Worm (Caenorhabditis elegans) whole organism, L1 larva: ENCODE results near the gene fbxb-17.

Experiments
- C04F5.9 ChIP-seq: sonication (generic microtip); optimal IDR thresholded peaks from 2 replicates; lab custom pipeline; 2016; ENCODE audit warnings: missing genetic modification characterization, missing compliant biosample characterization
- C34B4.2 ChIP-seq: sonication (generic microtip); optimal IDR thresholded peaks from 2 replicates; lab custom pipeline; 2017; ENCODE audit warnings: mild to moderate bottlenecking, missing genetic modification characterization, missing compliant biosample characterization
- F16B12.6 ChIP-seq: fragments of 150-350 bp; optimal IDR thresholded peaks from 2 replicates; lab custom pipeline; 2014; ENCODE audit warnings: missing biosample characterization, missing genetic modification characterization
- aha-1 ChIP-seq: fragments of 150-350 bp; optimal IDR thresholded peaks from 2 replicates; lab custom pipeline; 2014; ENCODE audit warnings: missing biosample characterization, missing genetic modification characterization
- alr-1 ChIP-seq: fragments of 200-800 bp; sonication (Bioruptor generic); optimal IDR thresholded peaks from 2 replicates; lab custom pipeline; 2018; ENCODE audit warnings: borderline replicate concordance, mild to moderate bottlenecking, missing genetic modification characterization, missing compliant biosample characterization
- blmp-1 ChIP-seq: fragments of 150-350 bp; optimal IDR thresholded peaks from 2 replicates; lab custom pipeline; 2014; ENCODE audit warnings: missing biosample characterization, missing genetic modification characterization
- dsc-1 ChIP-seq: sonication (generic microtip); optimal IDR thresholded peaks from 2 replicates; lab custom pipeline; 2016; ENCODE audit warnings: mild to moderate bottlenecking, missing genetic modification characterization, missing compliant biosample characterization
- efl-3 ChIP-seq: fragments of 200-800 bp; sonication (Bioruptor generic); optimal IDR thresholded peaks from 2 replicates; lab custom pipeline; 2018; ENCODE audit warnings: mild to moderate bottlenecking, missing genetic modification characterization, missing compliant biosample characterization
- egl-27 ChIP-seq, 2 experiments: fragments of 150-350 bp in 1 of 2; sonication (generic microtip); optimal IDR thresholded peaks; 3 replicates each; lab custom pipeline; 2017 to 2018; ENCODE audit warnings: missing biosample characterization in 2 of 2, missing genetic modification characterization in 2 of 2, missing genetic modification reagents in 2 of 2
- elt-3 ChIP-seq, 6 experiments: fragments of 150-350 bp in 1 of 6; sonication (generic microtip); optimal IDR thresholded peaks; 2 replicates each; lab custom pipeline; 2017 to 2018; ENCODE audit warnings: missing biosample characterization in 6 of 6, missing genetic modification characterization in 6 of 6, inconsistent platforms in 1 of 6
- ets-5 ChIP-seq: fragments of 200-800 bp; sonication (Bioruptor generic); IDR thresholded peaks from 2 replicates; pipeline ENCODE4 v1.3.6; 2022; ENCODE audit warnings: missing genetic modification characterization, missing compliant biosample characterization
- fkh-8 ChIP-seq: sonication (generic microtip); optimal IDR thresholded peaks from 2 replicates; lab custom pipeline; 2016; ENCODE audit warnings: mild to moderate bottlenecking, missing genetic modification characterization, missing compliant biosample characterization
- hlh-4 ChIP-seq: sonication (generic microtip); optimal IDR thresholded peaks from 2 replicates; lab custom pipeline; 2016; ENCODE audit warnings: mild to moderate bottlenecking, missing genetic modification characterization, missing compliant biosample characterization
- isw-1 ChIP-seq: fragments of 200-800 bp; sonication (Bioruptor generic); IDR thresholded peaks from 2 replicates; pipeline ENCODE4 v1.3.6; 2022; ENCODE audit warnings: missing genetic modification characterization, missing compliant biosample characterization
- lin-13 ChIP-seq: fragments of 150-350 bp; optimal IDR thresholded peaks from 2 replicates; lab custom pipeline; 2014; ENCODE audit warnings: missing biosample characterization, missing genetic modification reagents, missing genetic modification characterization
- lin-14 ChIP-seq: fragments of 200-800 bp; sonication (Bioruptor generic); optimal IDR thresholded peaks from 2 replicates; lab custom pipeline; 2018; ENCODE audit warnings: mild to moderate bottlenecking, missing genetic modification characterization, moderate library complexity, missing compliant biosample characterization
- lin-15B ChIP-seq: fragments of 150-350 bp; sonication (generic microtip); optimal IDR thresholded peaks from 3 replicates; lab custom pipeline; 2014; ENCODE audit warnings: missing biosample characterization, missing genetic modification characterization
- mep-1 ChIP-seq: fragments of 150-350 bp; optimal IDR thresholded peaks from 2 replicates; lab custom pipeline; 2014; ENCODE audit warnings: missing biosample characterization, missing genetic modification characterization
- nhr-11 ChIP-seq: fragments of 150-350 bp; optimal IDR thresholded peaks from 2 replicates; lab custom pipeline; 2014; ENCODE audit warnings: missing biosample characterization, missing genetic modification characterization
- nhr-237 ChIP-seq: fragments of 150-350 bp; optimal IDR thresholded peaks from 2 replicates; lab custom pipeline; 2014; ENCODE audit warnings: missing biosample characterization, missing genetic modification characterization
- nhr-28 ChIP-seq: fragments of 150-350 bp; optimal IDR thresholded peaks from 2 replicates; lab custom pipeline; 2014; ENCODE audit warnings: missing biosample characterization, missing genetic modification characterization
- pag-3 ChIP-seq: sonication (generic microtip); optimal IDR thresholded peaks from 2 replicates; lab custom pipeline; 2017; ENCODE audit warnings: missing genetic modification characterization, mild to moderate bottlenecking, missing compliant biosample characterization, antibody characterized with exemption, borderline replicate concordance; ENCODE audit not compliant: insufficient read depth
- rnt-1 ChIP-seq: sonication (generic microtip); optimal IDR thresholded peaks from 2 replicates; lab custom pipeline; 2016; ENCODE audit warnings: mild to moderate bottlenecking, missing genetic modification characterization, moderate library complexity, missing compliant biosample characterization
- snpc-4 ChIP-seq: fragments of 150-350 bp; optimal IDR thresholded peaks from 2 replicates; lab custom pipeline; 2014; ENCODE audit warnings: missing biosample characterization, missing genetic modification characterization
- sup-37 ChIP-seq: fragments of 200-800 bp; sonication (Bioruptor generic); optimal IDR thresholded peaks from 2 replicates; lab custom pipeline; 2018; ENCODE audit warnings: mild to moderate bottlenecking, missing genetic modification characterization, missing compliant biosample characterization
- unc-86 ChIP-seq: sonication (generic microtip); optimal IDR thresholded peaks from 2 replicates; lab custom pipeline; 2016; ENCODE audit warnings: missing genetic modification characterization, missing compliant biosample characterization
- ztf-4 ChIP-seq: fragments of 150-350 bp; optimal IDR thresholded peaks from 2 replicates; lab custom pipeline; 2014; ENCODE audit warnings: missing biosample characterization, missing genetic modification characterization

The fbxb-17 gene

DNA sequence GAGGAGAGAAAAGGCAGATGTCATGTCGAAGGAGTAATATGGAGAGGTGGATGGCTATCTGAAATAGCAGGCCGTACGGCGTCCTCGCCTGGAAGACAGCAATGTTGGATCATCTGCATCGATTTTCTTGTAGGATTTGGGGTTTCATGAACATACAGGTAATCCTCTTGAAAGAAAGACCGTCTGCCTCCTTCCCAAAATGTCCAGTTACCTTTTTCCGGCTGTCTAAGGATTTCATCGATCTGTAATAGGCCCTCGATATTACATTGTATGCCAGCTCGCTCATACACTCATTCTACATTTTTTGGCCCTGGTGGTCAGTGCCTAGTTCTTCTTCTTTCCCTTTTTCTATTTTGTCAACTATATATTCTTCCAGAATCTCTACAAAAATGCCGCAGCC, 46.2 kb downstream of the fbxb-17 start, which contains the start of the genes fbxb-5 and btb-8:
Gene fbxb-5 (minus strand): TSS at position 101 of the 400 bp plus-strand sequence.
Gene btb-8 (plus strand): TSS at position 377 of the 400 bp plus-strand sequence.
- TF ChIP-seq snpc-4 = no peak
- no peak for TF ChIP-seq dsc-1 (tag; lab: Kevin White, UChicago)
- TF ChIP-seq pag-3 (tag; lab: Kevin White, UChicago) = no peak
- no peak for TF ChIP-seq hlh-4 (tag; lab: Kevin White, UChicago)
- no peak for TF ChIP-seq C04F5.9 (tag; lab: Kevin White, UChicago)
- TF ChIP-seq rnt-1 (tag; lab: Kevin White, UChicago) = no peak
- TF ChIP-seq, all 84 proteins: peak for 0

DNA sequence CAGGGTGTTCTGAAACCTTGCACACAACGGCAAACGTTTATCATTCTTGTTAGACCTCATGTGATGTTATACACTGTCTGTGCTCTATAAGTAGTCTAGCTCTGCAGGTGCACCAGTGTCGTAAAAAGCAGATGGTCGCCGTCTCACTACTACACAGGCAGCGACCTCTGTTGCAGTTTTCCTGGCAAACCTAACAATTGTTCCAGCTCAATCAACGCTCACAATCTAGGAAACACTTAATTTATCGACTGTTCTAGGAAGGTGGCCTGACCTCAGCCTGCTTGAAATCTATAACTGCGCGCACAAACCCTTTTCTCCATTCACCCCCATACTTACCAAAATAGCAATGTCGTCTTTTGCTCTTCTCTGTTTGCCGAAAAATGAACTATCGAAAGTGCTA, 48.1 kb downstream of the fbxb-17 start, which contains the start of gene fbxb-11:
Gene fbxb-11 (plus strand): TSS at position 301 of the 400 bp plus-strand sequence.
- TF ChIP-seq aha-1 (no peak), lin-15B (tag; lab: Kevin White, UChicago) (no peak), fkh-8 (no peak), blmp-1 (no peak), nhr-11 (no peak), efl-3 (GFP tag; lab: Kevin White, UChicago) (no peak), mep-1 (tag; lab: Kevin White, UChicago) (no peak), C34B4.2 (tag; lab: Kevin White, UChicago) (no peak), nhr-28 (tag; lab: Kevin White, UChicago) (no peak), elt-3 (tag; optimal IDR thresholded peaks at IDR 0.05; lab: Kevin White, UChicago) (no peak)
- TF ChIP-seq, all 84 proteins: peak for 0

DNA sequence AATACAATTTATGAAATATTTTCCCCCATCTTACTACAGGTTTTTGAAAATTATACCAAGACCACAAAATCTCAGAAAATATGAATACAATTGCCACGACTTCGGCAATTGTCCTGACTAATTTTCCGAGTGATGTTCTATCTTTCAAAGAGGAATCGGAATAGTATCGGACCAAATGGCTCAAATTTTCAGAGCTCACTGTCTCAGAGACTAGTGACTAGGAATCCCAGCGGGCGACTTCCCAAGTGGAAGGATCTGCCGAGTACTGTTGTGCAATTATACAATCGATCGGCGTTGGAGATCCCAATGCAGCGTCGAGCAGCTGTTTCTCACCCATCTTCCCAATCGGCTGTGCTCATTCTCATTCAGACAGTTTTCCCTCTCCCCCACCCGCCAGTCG, 49.5 kb downstream of the fbxb-17 start, which contains the start of gene F45C12.17:
Gene F45C12.17 (plus strand): TSS at position 377 of the 400 bp plus-strand sequence.
- TF ChIP-seq alr-1 (tag; lab: Kevin White, UChicago) (no peak), efl-3 (GFP tag; lab: Kevin White, UChicago) (no peak), hlh-4 (tag; lab: Kevin White, UChicago) (no peak), isw-1 (GFP tag; lab: Robert Waterston, UW) (no peak), egl-27 (tag; optimal IDR thresholded peaks at IDR 0.05; lab: Kevin White, UChicago) (no peak), F16B12.6 (tag; lab: Kevin White, UChicago) (no peak), ztf-4 (tag; lab: Kevin White, UChicago) (no peak), unc-86 (tag; lab: Kevin White, UChicago) (no peak), lin-13 (GFP tag; lab: Kevin White, UChicago) (no peak), nhr-237 (tag; lab: Kevin White, UChicago) (no peak), rnt-1 (tag; lab: Kevin White, UChicago) (no peak), sup-37 (GFP tag; lab: Kevin White, UChicago) (no peak), C34B4.2 (tag; lab: Kevin White, UChicago) (no peak), aha-1 (no peak), ets-5 (no peak), lin-14 (GFP tag; lab: Kevin White, UChicago) (no peak), pag-3 (tag; lab: Kevin White, UChicago) (no peak)
- TF ChIP-seq, all 84 proteins: peak for 0
